Fruit fly (Drosophila melanogaster): ENCODE results near the gene CG44002.
A peak's percentile ranks its signal among the peaks of the same experiment; 100 is the strongest.

Gene CG44002

dm6 chr2L:3172745-3173271 lies 1.9 kb upstream of the CG44002 start (continued):
- TF ChIP-seq bsh (GFP tag; optimal IDR thresholded peaks at IDR 0.05) = no peak
- no peak for TF ChIP-seq Myb (GFP tag; optimal IDR thresholded peaks at IDR 0.05)
- TF ChIP-seq D19B (GFP tag; optimal IDR thresholded peaks at IDR 0.05) = no peak
- TF ChIP-seq ci (GFP tag; IDR thresholded peaks at IDR 0.05) = peak; percentile 72; the same call in 2 of the 3 replicates
- TF ChIP-seq inv (GFP tag; IDR thresholded peaks at IDR 0.05; ENCODE audit: partially characterized antibody) = peak; percentile 52; the same call in 1 of the 2 replicates
- TF ChIP-seq Dp (GFP tag; optimal IDR thresholded peaks at IDR 0.05) = peak; percentile 92
- TF ChIP-seq luna (GFP tag; optimal IDR thresholded peaks at IDR 0.05) = no peak
- no peak for TF ChIP-seq gcm2 (GFP tag; optimal IDR thresholded peaks at IDR 0.05)
- no peak for TF ChIP-seq CG10147 (GFP tag; optimal IDR thresholded peaks at IDR 0.05)
- no peak for TF ChIP-seq sc (optimal IDR thresholded peaks at IDR 0.05)
- no peak for TF ChIP-seq sc (GFP tag; optimal IDR thresholded peaks at IDR 0.05)
- TF ChIP-seq CG4854 (GFP tag; optimal IDR thresholded peaks at IDR 0.05) = no peak
- TF ChIP-seq odd (GFP tag; optimal IDR thresholded peaks at IDR 0.05) = no peak
- TF ChIP-seq CG1024 (GFP tag; IDR thresholded peaks at IDR 0.05) = no peak
- TF ChIP-seq Xbp1 (GFP tag; optimal IDR thresholded peaks at IDR 0.05) = no peak
- no peak for TF ChIP-seq Deaf1 (tag; optimal IDR thresholded peaks at IDR 0.05)
- TF ChIP-seq CG7556 (GFP tag; optimal IDR thresholded peaks at IDR 0.05) = no peak
- TF ChIP-seq otp (GFP tag; IDR thresholded peaks at IDR 0.05) = peak; percentile 39; the same call in 1 of the 3 replicates
- TF ChIP-seq Meics (GFP tag; optimal IDR thresholded peaks at IDR 0.05) = peak; percentile 19
- TF ChIP-seq mld (GFP tag; IDR thresholded peaks at IDR 0.05; ENCODE audit: partially characterized antibody) = peak; percentile 96
- no peak for TF ChIP-seq Optix (GFP tag; IDR thresholded peaks at IDR 0.05)
- peak; percentile 21 for TF ChIP-seq Fer3 (tag; optimal IDR thresholded peaks at IDR 0.05)
- peak; percentile 57 for TF ChIP-seq nom (GFP tag; optimal IDR thresholded peaks at IDR 0.05)
- TF ChIP-seq CG34422 (GFP tag; IDR thresholded peaks at IDR 0.05) = peak; percentile 16; the same call in 1 of the 3 replicates
- TF ChIP-seq CG10431 (GFP tag; optimal IDR thresholded peaks at IDR 0.05) = peak; percentile 31
- no peak for TF ChIP-seq zfh2 (GFP tag; optimal IDR thresholded peaks at IDR 0.05)
- no peak for TF ChIP-seq CG6765 (GFP tag; optimal IDR thresholded peaks at IDR 0.05)
- peak; percentile 51; the same call in 1 of the 2 replicates for TF ChIP-seq stc (GFP tag; IDR thresholded peaks at IDR 0.05)
- no peak for TF ChIP-seq cato (GFP tag; optimal IDR thresholded peaks at IDR 0.05; ENCODE audit: borderline replicate concordance)
- TF ChIP-seq lmd (GFP tag; IDR thresholded peaks at IDR 0.05) = no peak
- TF ChIP-seq bbx (GFP tag; IDR thresholded peaks at IDR 0.05; ENCODE audit: partially characterized antibody) = peak; percentile 94
- peak; percentile 91 for TF ChIP-seq CG16813 (GFP tag; IDR thresholded peaks at IDR 0.05; ENCODE audit: partially characterized antibody)
- TF ChIP-seq CG7839 (tag; optimal IDR thresholded peaks at IDR 0.05) = peak; percentile 43
- TF ChIP-seq CG17385 (GFP tag; optimal IDR thresholded peaks at IDR 0.05) = peak; percentile 22
- TF ChIP-seq fd96Cb (tag; optimal IDR thresholded peaks at IDR 0.05) = no peak
- no peak for TF ChIP-seq Ets65A (GFP tag)
- no peak for TF ChIP-seq ash1 (GFP tag; optimal IDR thresholded peaks at IDR 0.05)
- TF ChIP-seq CG6854 (GFP tag; optimal IDR thresholded peaks at IDR 0.05) = peak; percentile 3
- peak; percentile 51 for TF ChIP-seq CG6813 (GFP tag; optimal IDR thresholded peaks at IDR 0.05)
- TF ChIP-seq CoRest (tag; optimal IDR thresholded peaks at IDR 0.05) = peak; percentile 0
- peak; percentile 58 for TF ChIP-seq CG18262 (tag; optimal IDR thresholded peaks at IDR 0.05)
- no peak for TF ChIP-seq hkb (optimal IDR thresholded peaks at IDR 0.05)
- peak; percentile 79 for TF ChIP-seq hkb (GFP tag; IDR thresholded peaks at IDR 0.05)
- TF ChIP-seq CG18476 (GFP tag; optimal IDR thresholded peaks at IDR 0.05) = no peak
- TF ChIP-seq tna (GFP tag; IDR thresholded peaks at IDR 0.05; ENCODE audit: partially characterized antibody) = peak; percentile 85
- peak in 1 of 3 experiments; percentile 89 for TF ChIP-seq Stat92E (GFP tag; optimal IDR thresholded peaks at IDR 0.05)
- TF ChIP-seq CG11723 (GFP tag; optimal IDR thresholded peaks at IDR 0.05) = no peak
- TF ChIP-seq peb (GFP tag; IDR thresholded peaks at IDR 0.05) = no peak
- no peak for TF ChIP-seq Eip74EF (GFP tag; optimal IDR thresholded peaks at IDR 0.05)
